Fruit fly (Drosophila melanogaster) whole organism, prepupa: Measurements from ENCODE around the gene CG7483.

ENCODE experiments used
- Blimp-1 ChIP-seq: fragments of 200-800 bp; sonication (Bioruptor generic); optimal IDR thresholded peaks from 3 replicates; lab custom pipeline; 2017; ENCODE audit warnings: missing biosample characterization, missing genetic modification characterization, mild to moderate bottlenecking, moderate library complexity, missing genetic modification reagents
- CG10631 ChIP-seq: fragments of 200-800 bp; sonication (Bioruptor generic); optimal IDR thresholded peaks from 2 replicates; lab custom pipeline; 2016; ENCODE audit warnings: missing biosample characterization, missing genetic modification characterization
- CG10669 ChIP-seq: fragments of 200-800 bp; sonication (Bioruptor generic); optimal IDR thresholded peaks from 3 replicates; lab custom pipeline; 2018; ENCODE audit warnings: missing biosample characterization, mild to moderate bottlenecking, missing genetic modification characterization, moderate library complexity
- CG11294 ChIP-seq: fragments of 200-800 bp; sonication (Bioruptor generic); IDR thresholded peaks from 2 replicates; pipeline ENCODE4 v1.3.6; 2022; ENCODE audit warnings: missing biosample characterization, missing genetic modification characterization
- CG11902 ChIP-seq: fragments of 200-800 bp; sonication (Bioruptor generic); optimal IDR thresholded peaks from 3 replicates; lab custom pipeline; 2016; ENCODE audit warnings: missing biosample characterization, missing genetic modification characterization
- CG1621 ChIP-seq: fragments of 200-800 bp; sonication (Bioruptor generic); optimal IDR thresholded peaks from 3 replicates; lab custom pipeline; 2018; ENCODE audit warnings: missing biosample characterization, mild to moderate bottlenecking, missing genetic modification characterization
- CG16779 ChIP-seq: fragments of 200-800 bp; sonication (Bioruptor generic); optimal IDR thresholded peaks from 3 replicates; lab custom pipeline; 2017; ENCODE audit warnings: missing biosample characterization, mild to moderate bottlenecking, missing genetic modification characterization
- CG3032 ChIP-seq: fragments of 200-800 bp; optimal IDR thresholded peaks from 2 replicates; lab custom pipeline; 2019; ENCODE audit warnings: missing biosample characterization, mild to moderate bottlenecking, missing genetic modification characterization, moderate library complexity
- CG31627 ChIP-seq: fragments of 200-800 bp; sonication (Bioruptor generic); optimal IDR thresholded peaks from 3 replicates; lab custom pipeline; 2016; ENCODE audit warnings: missing biosample characterization, missing genetic modification characterization
- CG32006 ChIP-seq: fragments of 200-800 bp; sonication (Bioruptor generic); optimal IDR thresholded peaks from 3 replicates; lab custom pipeline; 2017; ENCODE audit warnings: missing biosample characterization, mild to moderate bottlenecking, missing genetic modification characterization
- CG34406 ChIP-seq: fragments of 200-800 bp; sonication (Bioruptor generic); optimal IDR thresholded peaks from 3 replicates; lab custom pipeline; 2016; ENCODE audit warnings: missing biosample characterization, missing genetic modification characterization
- CG4318 ChIP-seq: fragments of 200-800 bp; sonication (Bioruptor generic); optimal IDR thresholded peaks from 3 replicates; lab custom pipeline; 2017; ENCODE audit warnings: missing biosample characterization, mild to moderate bottlenecking, missing genetic modification characterization
- CG6276 ChIP-seq: fragments of 200-800 bp; sonication (Bioruptor generic); optimal IDR thresholded peaks from 2 replicates; lab custom pipeline; 2017; ENCODE audit warnings: missing biosample characterization, mild to moderate bottlenecking, missing genetic modification characterization
- CG6792 ChIP-seq: fragments of 200-800 bp; sonication (Bioruptor generic); optimal IDR thresholded peaks from 3 replicates; lab custom pipeline; 2016; ENCODE audit warnings: missing biosample characterization, missing genetic modification characterization
- CG6808 ChIP-seq: fragments of 200-800 bp; sonication (Bioruptor generic); optimal IDR thresholded peaks from 3 replicates; lab custom pipeline; 2017; ENCODE audit warnings: missing biosample characterization, missing genetic modification characterization, mild to moderate bottlenecking, moderate library complexity, missing genetic modification reagents
- CG6854 ChIP-seq: fragments of 200-800 bp; sonication (Bioruptor generic); optimal IDR thresholded peaks from 2 replicates; lab custom pipeline; 2017; ENCODE audit warnings: missing biosample characterization, mild to moderate bottlenecking, missing genetic modification characterization
- CG8119 ChIP-seq: fragments of 200-800 bp; sonication (Bioruptor generic); IDR thresholded peaks from 3 replicates; pipeline ENCODE4 v1.3.6; 2022; ENCODE audit warnings: missing biosample characterization, missing genetic modification characterization
- CG8319 ChIP-seq: fragments of 200-800 bp; sonication (Bioruptor generic); optimal IDR thresholded peaks from 3 replicates; lab custom pipeline; 2016; ENCODE audit warnings: missing biosample characterization, missing genetic modification characterization
- CG8632 ChIP-seq: fragments of 200-800 bp; sonication (Bioruptor generic); optimal IDR thresholded peaks from 3 replicates; lab custom pipeline; 2016; ENCODE audit warnings: missing biosample characterization, missing genetic modification characterization
- CG9139 ChIP-seq: fragments of 200-800 bp; sonication (Bioruptor generic); optimal IDR thresholded peaks from 3 replicates; lab custom pipeline; 2017; ENCODE audit warnings: missing biosample characterization, mild to moderate bottlenecking, missing genetic modification characterization
- Eip75B ChIP-seq: fragments of 200-800 bp; sonication (Bioruptor generic); optimal IDR thresholded peaks from 3 replicates; lab custom pipeline; 2016; ENCODE audit warnings: missing biosample characterization, missing genetic modification characterization
- Eip93F ChIP-seq: fragments of 200-800 bp; sonication (Bioruptor generic); optimal IDR thresholded peaks from 2 replicates; lab custom pipeline; 2016; ENCODE audit warnings: missing biosample characterization, mild to moderate bottlenecking, missing genetic modification characterization
- Ets21C ChIP-seq: fragments of 200-800 bp; sonication (Bioruptor generic); optimal IDR thresholded peaks from 3 replicates; lab custom pipeline; 2016; ENCODE audit warnings: missing biosample characterization, missing genetic modification characterization
- Ets96B ChIP-seq: fragments of 200-800 bp; optimal IDR thresholded peaks from 2 replicates; lab custom pipeline; 2019; ENCODE audit warnings: missing biosample characterization, mild to moderate bottlenecking, missing genetic modification characterization, moderate library complexity
- Gug ChIP-seq: fragments of 200-800 bp; sonication (Bioruptor generic); IDR thresholded peaks from 2 replicates; pipeline ENCODE4 v1.3.6; 2022; ENCODE audit warnings: missing biosample characterization, missing genetic modification characterization
- Hr39 ChIP-seq: fragments of 200-800 bp; sonication (Bioruptor generic); optimal IDR thresholded peaks from 2 replicates; lab custom pipeline; 2016; ENCODE audit warnings: missing biosample characterization, missing genetic modification characterization
- Hr4 ChIP-seq: fragments of 200-800 bp; sonication (Bioruptor generic); optimal IDR thresholded peaks from 3 replicates; lab custom pipeline; 2016; ENCODE audit warnings: missing biosample characterization, missing genetic modification characterization
- Lpt ChIP-seq: fragments of 200-800 bp; sonication (Bioruptor generic); optimal IDR thresholded peaks from 3 replicates; lab custom pipeline; 2016; ENCODE audit warnings: missing biosample characterization, missing genetic modification characterization
- Met ChIP-seq: fragments of 200-800 bp; sonication (Bioruptor generic); optimal IDR thresholded peaks from 3 replicates; lab custom pipeline; 2016; ENCODE audit warnings: missing biosample characterization, missing genetic modification characterization
- OdsH ChIP-seq: fragments of 200-800 bp; sonication (Bioruptor generic); optimal IDR thresholded peaks from 3 replicates; lab custom pipeline; 2016; ENCODE audit warnings: missing biosample characterization, missing genetic modification characterization
- Smox ChIP-seq: fragments of 200-800 bp; sonication (Bioruptor generic); optimal IDR thresholded peaks from 3 replicates; lab custom pipeline; 2016; ENCODE audit warnings: missing biosample characterization, missing genetic modification characterization
- Sox102F ChIP-seq: fragments of 200-800 bp; sonication (Bioruptor generic); optimal IDR thresholded peaks from 2 replicates; lab custom pipeline; 2016; ENCODE audit warnings: missing biosample characterization, mild to moderate bottlenecking, missing genetic modification characterization
- Sox14 ChIP-seq: fragments of 200-800 bp; sonication (Bioruptor generic); optimal IDR thresholded peaks from 3 replicates; lab custom pipeline; 2016; ENCODE audit warnings: missing biosample characterization, missing genetic modification characterization
- Sox15 ChIP-seq: fragments of 200-800 bp; sonication (Bioruptor generic); optimal IDR thresholded peaks from 3 replicates; lab custom pipeline; 2016; ENCODE audit warnings: missing biosample characterization, missing genetic modification characterization
- achi ChIP-seq: fragments of 200-800 bp; sonication (Bioruptor generic); optimal IDR thresholded peaks from 3 replicates; lab custom pipeline; 2016; ENCODE audit warnings: missing biosample characterization, missing genetic modification characterization
- acj6 ChIP-seq: fragments of 200-800 bp; sonication (Bioruptor generic); optimal IDR thresholded peaks from 3 replicates; lab custom pipeline; 2016; ENCODE audit warnings: missing biosample characterization, missing genetic modification characterization
- cyc ChIP-seq: fragments of 200-800 bp; sonication (Bioruptor generic); optimal IDR thresholded peaks from 3 replicates; lab custom pipeline; 2016; ENCODE audit warnings: missing biosample characterization, missing genetic modification characterization
- dac ChIP-seq: fragments of 200-800 bp; sonication (Bioruptor generic); optimal IDR thresholded peaks from 2 replicates; lab custom pipeline; 2017; ENCODE audit warnings: missing biosample characterization, mild to moderate bottlenecking, missing genetic modification characterization
- dsx ChIP-seq: fragments of 200-800 bp; optimal IDR thresholded peaks from 3 replicates; lab custom pipeline; 2019; ENCODE audit warnings: missing biosample characterization, mild to moderate bottlenecking, missing genetic modification characterization, moderate library complexity; ENCODE audit not compliant: poor library complexity, severe bottlenecking
- esn ChIP-seq: fragments of 200-800 bp; sonication (Bioruptor generic); optimal IDR thresholded peaks from 2 replicates; lab custom pipeline; 2016; ENCODE audit warnings: missing biosample characterization, mild to moderate bottlenecking, missing genetic modification characterization, moderate library complexity
- fd59A ChIP-seq: fragments of 200-800 bp; sonication (Bioruptor generic); optimal IDR thresholded peaks from 2 replicates; lab custom pipeline; 2017; ENCODE audit warnings: missing biosample characterization, mild to moderate bottlenecking, missing genetic modification characterization, missing genetic modification reagents
- fd85E ChIP-seq: fragments of 200-800 bp; sonication (Bioruptor generic); optimal IDR thresholded peaks from 3 replicates; lab custom pipeline; 2016; ENCODE audit warnings: missing biosample characterization, missing genetic modification characterization
- fkh ChIP-seq: fragments of 200-800 bp; sonication (Bioruptor generic); optimal IDR thresholded peaks from 3 replicates; lab custom pipeline; 2017; ENCODE audit warnings: missing biosample characterization, mild to moderate bottlenecking, missing genetic modification characterization, moderate library complexity
- lz ChIP-seq: fragments of 200-800 bp; sonication (Bioruptor generic); optimal IDR thresholded peaks from 3 replicates; lab custom pipeline; 2016; ENCODE audit warnings: missing biosample characterization, missing genetic modification characterization
- net ChIP-seq: fragments of 200-800 bp; sonication (Bioruptor generic); optimal IDR thresholded peaks from 3 replicates; lab custom pipeline; 2016; ENCODE audit warnings: missing biosample characterization, missing genetic modification characterization
- pdm3 ChIP-seq: fragments of 200-800 bp; sonication (Bioruptor generic); optimal IDR thresholded peaks from 3 replicates; lab custom pipeline; 2016; ENCODE audit warnings: missing biosample characterization, missing genetic modification characterization
- salr ChIP-seq, 2 experiments: fragments of 200-800 bp; sonication (Bioruptor generic); optimal IDR thresholded peaks; 3 replicates each; lab custom pipeline; 2016 to 2018; ENCODE audit warnings: missing biosample characterization in 2 of 2, missing genetic modification characterization in 2 of 2, mild to moderate bottlenecking in 1 of 2
- spab ChIP-seq: fragments of 200-800 bp; sonication (Bioruptor generic); optimal IDR thresholded peaks from 2 replicates; lab custom pipeline; 2017; ENCODE audit warnings: missing biosample characterization, mild to moderate bottlenecking, missing genetic modification characterization, missing genetic modification reagents
- ss ChIP-seq, 2 experiments: fragments of 200-800 bp; sonication (Bioruptor generic); optimal IDR thresholded peaks; 2 replicates in 1 of 2; 3 replicates in 1 of 2; lab custom pipeline; 2017 to 2018; ENCODE audit warnings: mild to moderate bottlenecking in 2 of 2, missing biosample characterization in 2 of 2, missing genetic modification characterization in 2 of 2, moderate library complexity in 1 of 2
- svp ChIP-seq: fragments of 200-800 bp; sonication (Bioruptor generic); peaks from one replicate; lab custom pipeline; 2016; ENCODE audit warnings: missing biosample characterization, missing genetic modification characterization

CG7483 gene

DNA sequence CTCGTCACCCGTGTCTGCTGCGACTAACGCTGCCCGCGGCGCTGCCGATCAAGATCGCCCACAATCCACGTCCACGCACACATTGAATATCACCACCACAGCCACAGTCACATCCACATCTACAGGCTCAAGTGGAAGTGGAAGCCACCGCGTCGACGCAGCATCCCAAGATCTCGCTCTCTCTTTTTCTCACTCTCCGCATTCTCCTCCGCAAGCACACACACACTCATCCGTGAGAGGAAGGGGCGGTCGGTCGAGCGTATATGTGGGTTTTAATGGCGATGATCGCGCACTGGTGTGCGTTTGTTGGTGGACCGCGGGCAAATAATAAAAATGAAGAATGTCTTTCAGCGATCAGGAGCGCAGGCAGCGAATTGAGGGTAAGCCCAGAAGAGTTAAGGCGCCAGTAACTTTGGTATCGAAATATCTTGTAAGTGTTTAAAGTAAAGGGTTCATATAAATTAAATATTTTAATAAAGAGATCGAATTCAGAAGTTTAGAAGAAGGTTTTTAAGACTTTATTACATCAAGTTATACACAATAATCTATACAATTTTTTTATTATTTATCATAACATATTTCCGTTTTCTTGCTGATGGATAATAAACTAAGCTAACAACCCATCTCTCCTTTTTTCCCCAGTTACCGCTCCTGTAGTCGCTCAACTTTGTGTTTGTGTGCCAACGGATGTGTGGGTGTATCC, 20.9 kb downstream of the CG7483 start, which contains the start of gene Poxm:
Gene Poxm (minus strand): TSS at position 25 of the 703 bp plus-strand sequence.
- TF ChIP-seq Sox15 (GFP tag; lab: Kevin White, UChicago): peak; percentile 95
- TF ChIP-seq Sox102F (GFP tag; lab: Kevin White, UChicago): peak; percentile 87
- peak; percentile 93 for TF ChIP-seq Sox14 (GFP tag; lab: Kevin White, UChicago)
- peak; percentile 89 for TF ChIP-seq CG9139
- TF ChIP-seq Gug (GFP tag; lab: Robert Waterston, UW): peak; percentile 92
- TF ChIP-seq svp (GFP tag; lab: Kevin White, UChicago): peak; percentile 96
- peak; percentile 78 for TF ChIP-seq fkh (GFP tag; lab: Kevin White, UChicago)
- peak; percentile 97 for TF ChIP-seq Hr4 (GFP tag; lab: Kevin White, UChicago)
- TF ChIP-seq CG31627 (GFP tag; lab: Kevin White, UChicago): peak; percentile 90
- TF ChIP-seq fd59A (GFP tag; lab: Kevin White, UChicago): peak; percentile 96
- peak; percentile 94 for TF ChIP-seq CG8632 (GFP tag; lab: Kevin White, UChicago)
- peak; percentile 97 for TF ChIP-seq acj6 (GFP tag; lab: Kevin White, UChicago)
- TF ChIP-seq Smox (GFP tag; lab: Kevin White, UChicago): peak; percentile 90
- peak; percentile 87 for TF ChIP-seq CG11294 (GFP tag; lab: Robert Waterston, UW)
- TF ChIP-seq CG10631 (GFP tag; lab: Kevin White, UChicago): peak; percentile 97
- TF ChIP-seq esn (GFP tag; lab: Kevin White, UChicago): peak; percentile 94
- TF ChIP-seq Ets96B (tag; lab: Kevin White, UChicago): peak; percentile 96
- peak; percentile 95 for TF ChIP-seq CG10669 (GFP tag; lab: Kevin White, UChicago)
- TF ChIP-seq CG6276: peak; percentile 97
- peak; percentile 96 for TF ChIP-seq CG6792 (GFP tag; lab: Kevin White, UChicago)
- TF ChIP-seq Met (GFP tag; lab: Kevin White, UChicago): peak; percentile 91
- TF ChIP-seq Eip93F (GFP tag; lab: Kevin White, UChicago): peak; percentile 24
- peak; percentile 84 for TF ChIP-seq Hr39 (GFP tag; lab: Kevin White, UChicago)
- peak; percentile 95 for TF ChIP-seq dac (GFP tag; lab: Kevin White, UChicago)
- peak; percentile 93 for TF ChIP-seq CG8319
- peak; percentile 91 for TF ChIP-seq CG16779 (tag; lab: Kevin White, UChicago)
- TF ChIP-seq CG1621 (tag; lab: Kevin White, UChicago): peak; percentile 76
- TF ChIP-seq pdm3: peak; percentile 96
- peak; percentile 82 for TF ChIP-seq Ets21C (GFP tag; lab: Kevin White, UChicago)
- peak; percentile 96 for TF ChIP-seq Lpt (GFP tag; lab: Kevin White, UChicago)
- TF ChIP-seq OdsH (GFP tag; lab: Kevin White, UChicago): peak; percentile 98
- TF ChIP-seq dsx (GFP tag; lab: Kevin White, UChicago): peak; percentile 95
- TF ChIP-seq CG6854: peak; percentile 85
- peak; percentile 93 for TF ChIP-seq cyc (GFP tag; lab: Kevin White, UChicago)
- peak; percentile 96 for TF ChIP-seq achi (GFP tag; lab: Kevin White, UChicago)
- peak; percentile 93 for TF ChIP-seq CG34406 (GFP tag; lab: Kevin White, UChicago)
- peak; percentile 98 for TF ChIP-seq CG3032
- TF ChIP-seq CG6808 (GFP tag; lab: Kevin White, UChicago): peak; percentile 97
- TF ChIP-seq fd85E (GFP tag; lab: Kevin White, UChicago): peak; percentile 60
- TF ChIP-seq net (GFP tag; lab: Kevin White, UChicago): peak; percentile 95
- TF ChIP-seq Blimp-1: peak; percentile 89
- peak; percentile 98 for TF ChIP-seq CG4318
- TF ChIP-seq salr (GFP tag; optimal IDR thresholded peaks at IDR 0.05; lab: Kevin White, UChicago): peak; percentile 72 to 98
- TF ChIP-seq CG8119 (GFP tag; lab: Robert Waterston, UW): peak; percentile 97
- TF ChIP-seq lz (GFP tag; lab: Kevin White, UChicago): peak; percentile 95
- peak; percentile 99 for TF ChIP-seq CG32006 (GFP tag; lab: Kevin White, UChicago)
- TF ChIP-seq CG11902: peak; percentile 99
- TF ChIP-seq ss (GFP tag; optimal IDR thresholded peaks at IDR 0.05; lab: Kevin White, UChicago): peak; percentile 93 to 97
- TF ChIP-seq spab (GFP tag; lab: Kevin White, UChicago): peak; percentile 95
- TF ChIP-seq Eip75B (GFP tag; lab: Kevin White, UChicago): peak; percentile 90
